Fruit fly (Drosophila melanogaster): ENCODE measurements around the gene Wnt4.

Gene Wnt4

DNA sequence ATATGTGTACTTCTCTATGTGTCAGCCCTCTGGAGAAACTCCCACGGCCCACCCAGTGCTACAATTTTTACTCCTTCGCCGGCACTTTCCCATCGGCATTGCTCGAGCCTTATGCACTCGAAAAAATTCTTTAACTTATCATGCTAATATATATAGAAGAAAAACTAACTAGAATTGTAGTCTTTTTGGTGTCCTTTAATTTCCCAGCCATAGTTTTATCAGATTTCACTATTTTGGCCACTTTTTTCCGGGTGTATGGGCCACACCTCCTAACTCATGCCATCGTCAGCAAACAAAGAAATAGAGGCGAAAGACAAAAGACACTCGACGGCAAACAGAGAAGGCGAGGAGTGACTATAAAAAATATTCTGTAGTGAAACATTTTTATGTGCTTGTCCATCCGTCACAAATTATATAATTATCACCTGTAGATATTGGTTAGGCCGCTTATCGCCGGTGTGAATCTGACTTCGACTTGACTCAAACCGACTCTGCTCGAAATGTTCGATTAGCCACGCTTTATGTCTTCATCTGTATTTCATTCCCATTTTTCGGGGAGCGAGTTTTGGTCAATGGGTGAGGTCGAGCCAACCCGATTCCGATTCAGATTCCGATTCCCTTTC, 21.9 kb upstream of the Wnt4 start (continued):
- TF ChIP-seq CG1832 (GFP tag; optimal IDR thresholded peaks at IDR 0.05) (no peak), pho (GFP tag; optimal IDR thresholded peaks at IDR 0.05) (no peak), CG5180 (GFP tag; optimal IDR thresholded peaks at IDR 0.05) (no peak), sd (tag; optimal IDR thresholded peaks at IDR 0.05) (no peak), CG10267 (tag; optimal IDR thresholded peaks at IDR 0.05) (peak; percentile 16), Dref (GFP tag; IDR thresholded peaks at IDR 0.05) (no peak), tup (GFP tag; optimal IDR thresholded peaks at IDR 0.05) (no peak), chif (GFP tag; optimal IDR thresholded peaks at IDR 0.05) (peak in 1 of 2 experiments; percentile 6), seq (GFP tag; IDR thresholded peaks at IDR 0.05) (no peak), insv (GFP tag; optimal IDR thresholded peaks at IDR 0.05) (no peak), Sox100B (GFP tag; optimal IDR thresholded peaks at IDR 0.05) (no peak), lola (GFP tag; optimal IDR thresholded peaks at IDR 0.05) (peak in 1 of 3 experiments; percentile 43), fu2 (GFP tag; optimal IDR thresholded peaks at IDR 0.05) (no peak), Med (GFP tag) (peak; percentile 74), YL-1 (GFP tag; optimal IDR thresholded peaks at IDR 0.05) (no peak), zf30C (GFP tag; optimal IDR thresholded peaks at IDR 0.05) (peak; percentile 68), B-H2 (GFP tag; optimal IDR thresholded peaks at IDR 0.05) (no peak), Side (GFP tag; optimal IDR thresholded peaks at IDR 0.05) (no peak), fd3F (GFP tag; optimal IDR thresholded peaks at IDR 0.05) (no peak), fru (optimal IDR thresholded peaks at IDR 0.05) (no peak), Abd-B (GFP tag; optimal IDR thresholded peaks at IDR 0.05) (no peak), CG7271 (tag; optimal IDR thresholded peaks at IDR 0.05) (no peak), corto (GFP tag; optimal IDR thresholded peaks at IDR 0.05) (no peak), dmrt99B (tag; optimal IDR thresholded peaks at IDR 0.05) (peak; percentile 11), CG34376 (GFP tag; optimal IDR thresholded peaks at IDR 0.05) (no peak), repo (GFP tag; optimal IDR thresholded peaks at IDR 0.05) (no peak), CG1603 (tag; optimal IDR thresholded peaks at IDR 0.05) (peak; percentile 47), MESR4 (GFP tag; optimal IDR thresholded peaks at IDR 0.05) (no peak), Neu2 (GFP tag; optimal IDR thresholded peaks at IDR 0.05; ENCODE audit: borderline replicate concordance) (no peak), zen (tag; optimal IDR thresholded peaks at IDR 0.05) (no peak), crol (GFP tag; IDR thresholded peaks at IDR 0.05) (no peak), MTF-1 (GFP tag; optimal IDR thresholded peaks at IDR 0.05; ENCODE audit: borderline replicate concordance) (no peak), hkb (optimal IDR thresholded peaks at IDR 0.05) (no peak), hkb (GFP tag; IDR thresholded peaks at IDR 0.05) (no peak), CG8944 (GFP tag; optimal IDR thresholded peaks at IDR 0.05) (no peak), caup (GFP tag; optimal IDR thresholded peaks at IDR 0.05; ENCODE audit: severe bottlenecking) (no peak), ara (GFP tag; IDR thresholded peaks at IDR 0.05) (0 out of 2 replicates have a peak, but pooled peaks have one; percentile 42), exex (tag; optimal IDR thresholded peaks at IDR 0.05) (no peak), MBD-R2 (GFP tag; IDR thresholded peaks at IDR 0.05) (no peak), CG2199 (GFP tag; IDR thresholded peaks at IDR 0.05) (no peak), CG6272 (GFP tag; IDR thresholded peaks at IDR 0.05) (no peak), h (optimal IDR thresholded peaks at IDR 0.05) (no peak), CG15479 (GFP tag; optimal IDR thresholded peaks at IDR 0.05) (no peak), CG7357 (GFP tag; IDR thresholded peaks at IDR 0.05) (no peak), CG10565 (GFP tag; optimal IDR thresholded peaks at IDR 0.05) (no peak), CG14860 (GFP tag; IDR thresholded peaks at IDR 0.05; ENCODE audit: partially characterized antibody) (no peak), cwo (GFP tag; optimal IDR thresholded peaks at IDR 0.05) (no peak)

Measured in whole organism, embryonic.